Fruit fly (Drosophila melanogaster): Measurements from ENCODE around the gene Ulp1.

Gene Ulp1

DNA sequence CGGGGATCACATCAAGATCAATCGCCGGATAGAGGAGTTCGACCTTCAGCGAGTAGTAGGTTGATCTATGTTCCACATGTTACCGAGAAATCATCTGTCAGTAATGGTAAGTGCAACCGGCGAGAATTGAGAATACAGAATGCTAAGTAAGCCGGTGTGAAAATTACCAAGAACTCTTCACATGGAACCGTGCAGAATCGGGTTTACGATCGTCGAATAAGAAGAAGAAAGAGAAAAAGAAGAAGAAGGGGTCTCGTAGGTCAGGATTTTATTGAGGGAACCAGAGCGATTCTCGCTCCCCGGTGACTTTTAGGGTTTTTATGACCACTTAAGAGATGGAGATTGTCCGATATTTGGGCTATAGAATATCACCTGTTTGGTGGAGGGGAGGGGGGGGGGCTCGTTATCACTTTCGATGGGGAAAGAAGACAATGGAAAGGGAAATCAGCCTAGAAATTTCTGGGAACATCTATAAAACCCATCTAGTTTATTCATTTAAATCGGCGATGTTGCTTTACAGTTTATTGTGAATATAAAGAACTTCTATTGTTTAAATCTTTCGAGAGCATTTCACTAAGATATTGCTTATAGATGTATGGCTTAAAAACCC lies 13.1 kb upstream of the Ulp1 start (continued):
- TF ChIP-seq kni (GFP tag; optimal IDR thresholded peaks at IDR 0.05) (peak; percentile 35), CG33557 (GFP tag; optimal IDR thresholded peaks at IDR 0.05) (peak; percentile 22), Hr3 (GFP tag; optimal IDR thresholded peaks at IDR 0.05) (no peak), CG6791 (GFP tag; IDR thresholded peaks at IDR 0.05; ENCODE audit: partially characterized antibody) (peak; percentile 11; the same call in 1 of the 3 replicates), zfh1 (GFP tag; IDR thresholded peaks at IDR 0.05) (no peak), kah (GFP tag; optimal IDR thresholded peaks at IDR 0.05) (no peak), Stat92E (GFP tag; optimal IDR thresholded peaks at IDR 0.05) (peak in 1 of 3 experiments; percentile 10), lola (GFP tag; optimal IDR thresholded peaks at IDR 0.05) (no peak), ind (GFP tag; optimal IDR thresholded peaks at IDR 0.05) (no peak), CG18011 (GFP tag; optimal IDR thresholded peaks at IDR 0.05) (no peak), dan (GFP tag; IDR thresholded peaks at IDR 0.05) (no peak), nom (GFP tag; optimal IDR thresholded peaks at IDR 0.05) (no peak), ftz-f1 (GFP tag; optimal IDR thresholded peaks at IDR 0.05) (no peak), HLH4C (GFP tag; IDR thresholded peaks at IDR 0.05; ENCODE audit: partially characterized antibody) (no peak), vvl (GFP tag; IDR thresholded peaks at IDR 0.05) (no peak), grn (GFP tag; optimal IDR thresholded peaks at IDR 0.05) (peak; percentile 26), CG7786 (GFP tag; optimal IDR thresholded peaks at IDR 0.05) (no peak), unpg (GFP tag; optimal IDR thresholded peaks at IDR 0.05) (no peak), twi (tag; optimal IDR thresholded peaks at IDR 0.05) (peak; percentile 34), zen (tag; optimal IDR thresholded peaks at IDR 0.05) (peak; percentile 55), sens-2 (GFP tag; IDR thresholded peaks at IDR 0.05) (no peak), Dip3 (GFP tag; optimal IDR thresholded peaks at IDR 0.05) (no peak), Nf-YA (GFP tag; IDR thresholded peaks at IDR 0.05) (no peak), ase (GFP tag; IDR thresholded peaks at IDR 0.05) (no peak), CG18262 (tag; optimal IDR thresholded peaks at IDR 0.05) (no peak), tll (GFP tag; optimal IDR thresholded peaks at IDR 0.05) (peak in 1 of 2 experiments; percentile 18), D19B (GFP tag; optimal IDR thresholded peaks at IDR 0.05) (no peak), btn (GFP tag; optimal IDR thresholded peaks at IDR 0.05) (no peak), cad (GFP tag; optimal IDR thresholded peaks at IDR 0.05) (peak; percentile 88), Pdp1 (GFP tag; optimal IDR thresholded peaks at IDR 0.05) (no peak), CG3163 (GFP tag; optimal IDR thresholded peaks at IDR 0.05) (no peak), CG17568 (GFP tag; optimal IDR thresholded peaks at IDR 0.05) (no peak), B-H1 (GFP tag; IDR thresholded peaks at IDR 0.05) (no peak), sisA (GFP tag; IDR thresholded peaks at IDR 0.05) (no peak), CHES-1-like (GFP tag; optimal IDR thresholded peaks at IDR 0.05) (no peak), CG17612 (GFP tag; IDR thresholded peaks at IDR 0.05) (no peak), Mrtf (GFP tag; IDR thresholded peaks at IDR 0.05) (no peak), Oli (tag; optimal IDR thresholded peaks at IDR 0.05) (no peak), pum (GFP tag; optimal IDR thresholded peaks at IDR 0.05) (no peak), pho (GFP tag; optimal IDR thresholded peaks at IDR 0.05) (no peak), sc (optimal IDR thresholded peaks at IDR 0.05) (no peak), sc (GFP tag; optimal IDR thresholded peaks at IDR 0.05) (no peak), wor (GFP tag; IDR thresholded peaks at IDR 0.05) (no peak), Ets97D (GFP tag; optimal IDR thresholded peaks at IDR 0.05) (no peak), NK7.1 (GFP tag; optimal IDR thresholded peaks at IDR 0.05) (no peak), danr (GFP tag; IDR thresholded peaks at IDR 0.05) (no peak), sob (GFP tag; IDR thresholded peaks at IDR 0.05) (no peak), CG6813 (GFP tag; optimal IDR thresholded peaks at IDR 0.05) (no peak), maf-S (GFP tag; optimal IDR thresholded peaks at IDR 0.05) (no peak)

Data from whole organism, embryonic.